Worm (Caenorhabditis elegans) whole organism, midembryonic: ENCODE measurements around the gene H12D21.9.
"Not testable (repeated sequence)": the region's sequence is repeated elsewhere in the genome, so short reads cannot be mapped to it uniquely, and the experiment has no call there.

Source experiments
- flt-1 ChIP-seq: fragments of 200-800 bp; sonication (Bioruptor generic); IDR thresholded peaks from 2 replicates; pipeline ENCODE4 v1.3.6; 2022; ENCODE audit warnings: missing genetic modification characterization, missing compliant biosample characterization
- klf-2 ChIP-seq: fragments of 200-800 bp; sonication (Bioruptor generic); conservative IDR thresholded peaks from 2 replicates; pipeline ENCODE4 v1.3.6; 2022; ENCODE audit warnings: missing genetic modification reagents, missing genetic modification characterization, missing compliant biosample characterization
- med-1 ChIP-seq: sonication (generic microtip); optimal IDR thresholded peaks from 2 replicates; lab custom pipeline; 2017; ENCODE audit warnings: missing genetic modification characterization, mild to moderate bottlenecking, missing compliant biosample characterization, antibody characterized with exemption, missing genetic modification reagents; ENCODE audit not compliant: insufficient read depth
- ref-1 ChIP-seq: fragments of 200-800 bp; sonication (Bioruptor generic); conservative IDR thresholded peaks from 2 replicates; pipeline ENCODE4 v1.3.6; 2022; ENCODE audit warnings: missing genetic modification reagents, missing genetic modification characterization, missing compliant biosample characterization
- ztf-23 ChIP-seq: fragments of 200-800 bp; sonication (Bioruptor generic); IDR thresholded peaks from 2 replicates; pipeline ENCODE4 v1.3.6; 2022; ENCODE audit warnings: missing genetic modification reagents, missing genetic modification characterization, missing compliant biosample characterization
- ztf-29 ChIP-seq: fragments of 200-800 bp; sonication (Bioruptor generic); IDR thresholded peaks from 2 replicates; pipeline ENCODE4 v1.3.6; 2022; ENCODE audit warnings: missing genetic modification reagents, missing genetic modification characterization, missing compliant biosample characterization

- not testable (repeated sequence) for TF ChIP-seq ztf-29 (GFP tag; lab: Robert Waterston, UW); flt-1 (GFP tag; lab: Robert Waterston, UW); ref-1 (GFP tag; lab: Robert Waterston, UW); klf-2 (GFP tag; lab: Robert Waterston, UW); ztf-23 (GFP tag; lab: Robert Waterston, UW); med-1 (GFP tag; lab: Kevin White, UChicago)
Measured at ce11 chrV:14876724-14877123, 32.6 kb downstream of the H12D21.9 start, which contains the start of gene ZC412.10.
